Worm (Caenorhabditis elegans): ENCODE measurements around the gene mccc-2.

Gene mccc-2

DNA sequence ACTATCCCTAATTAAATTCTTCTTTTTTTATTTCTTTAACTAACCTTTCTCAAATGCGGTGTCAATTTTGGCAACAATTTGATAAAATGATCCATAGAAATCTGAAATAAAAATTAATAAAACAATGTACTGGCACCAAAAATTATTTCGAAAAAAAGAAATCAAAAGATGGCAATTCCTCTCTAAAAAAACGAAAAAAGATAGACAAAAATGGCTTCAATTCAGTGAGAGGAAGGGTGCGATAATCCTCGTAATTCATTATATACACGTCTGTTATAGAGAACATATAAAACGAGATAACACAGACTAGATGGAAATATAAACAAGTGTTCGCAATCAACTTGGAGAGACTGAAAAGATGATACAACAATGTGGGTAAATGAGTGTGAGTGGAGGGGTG, 43.3 kb downstream of the mccc-2 start, which contains the start of gene R107.2:
R107.2 (minus strand) TSS at position 101 of the 400 bp plus-strand sequence.
- TF ChIP-seq sea-1 (GFP tag; conservative IDR thresholded peaks at IDR 0.05) (no peak), hnd-1 (tag; optimal IDR thresholded peaks at IDR 0.05) (no peak), tbx-37 (GFP tag; conservative IDR thresholded peaks at IDR 0.05) (no peak), flt-1 (GFP tag; IDR thresholded peaks at IDR 0.05) (no peak)

DNA sequence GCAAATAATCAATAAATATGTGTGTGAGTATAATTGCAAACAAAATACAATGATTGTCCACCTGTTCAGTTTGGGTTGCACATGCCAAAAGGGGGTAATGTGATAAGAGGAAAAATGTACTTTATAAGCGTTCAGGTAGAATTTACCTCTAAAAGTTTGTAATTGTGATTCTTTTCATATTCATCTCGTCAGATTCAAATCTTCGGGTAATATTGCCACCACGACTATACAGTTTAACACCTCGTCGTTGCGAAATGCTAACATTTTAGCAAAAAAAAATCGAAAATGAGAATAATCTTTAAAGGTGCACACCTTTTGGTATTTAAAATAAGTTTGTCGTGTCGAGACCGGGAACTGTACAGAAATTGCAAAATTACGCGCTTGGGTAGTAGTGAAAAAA, 46.0 kb downstream of the mccc-2 start, which contains the start of gene nac-2:
nac-2 (minus strand) TSS at position 101 of the 400 bp plus-strand sequence.
- no peak for TF ChIP-seq hnd-1 (tag; optimal IDR thresholded peaks at IDR 0.05)
- no peak for TF ChIP-seq ceh-36 (tag; optimal IDR thresholded peaks at IDR 0.05)
- no peak for TF ChIP-seq ets-7 (tag; optimal IDR thresholded peaks at IDR 0.05)
- no peak for TF ChIP-seq tbx-37 (GFP tag; conservative IDR thresholded peaks at IDR 0.05)
- TF ChIP-seq tra-4 (tag; optimal IDR thresholded peaks at IDR 0.05): no peak
- no peak for TF ChIP-seq ceh-13 (GFP tag; optimal IDR thresholded peaks at IDR 0.05)
- TF ChIP-seq aly-1 (tag; optimal IDR thresholded peaks at IDR 0.05): no peak
- TF ChIP-seq ama-1 (optimal IDR thresholded peaks at IDR 0.05): no peak
- no peak for TF ChIP-seq tbx-11 (GFP tag; IDR thresholded peaks at IDR 0.05)
- no peak for TF ChIP-seq pes-1 (GFP tag; IDR thresholded peaks at IDR 0.05)
- TF ChIP-seq scrt-1 (GFP tag; IDR thresholded peaks at IDR 0.05): no peak
- no peak for TF ChIP-seq B0310.2 (tag; optimal IDR thresholded peaks at IDR 0.05)
- no peak for TF ChIP-seq hmg-4 (GFP tag; optimal IDR thresholded peaks at IDR 0.05)
- TF ChIP-seq hmbx-1 (tag; optimal IDR thresholded peaks at IDR 0.05): no peak
- no peak for TF ChIP-seq sea-1 (GFP tag; conservative IDR thresholded peaks at IDR 0.05)
- TF ChIP-seq F13C5.2 (tag; optimal IDR thresholded peaks at IDR 0.05): no peak

DNA sequence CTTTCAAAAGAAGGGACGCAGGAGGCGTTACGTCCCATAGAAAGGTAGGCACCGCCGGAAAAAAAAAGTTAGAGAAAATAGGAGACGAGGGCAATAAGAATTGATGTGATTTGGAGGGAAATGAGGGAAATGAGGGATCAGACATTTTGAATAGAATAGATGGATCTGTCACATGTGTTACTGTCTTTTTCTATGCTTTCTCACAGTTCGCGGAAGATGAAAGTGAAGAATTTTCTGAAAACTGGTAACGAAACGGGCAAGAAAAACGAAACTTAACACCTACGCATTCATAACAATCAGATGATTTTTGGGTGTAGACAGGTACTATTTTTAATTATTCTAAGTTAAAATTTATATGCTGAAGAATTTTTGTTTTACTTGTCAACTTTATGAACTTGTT, 51.5 kb downstream of the mccc-2 start, which contains the start of gene R107.9:
R107.9 (plus strand) TSS at position 301 of the 400 bp plus-strand sequence.
- no peak for TF ChIP-seq hmg-4 (GFP tag; optimal IDR thresholded peaks at IDR 0.05)
- TF ChIP-seq flt-1 (GFP tag; IDR thresholded peaks at IDR 0.05): no peak
- TF ChIP-seq B0310.2 (tag; optimal IDR thresholded peaks at IDR 0.05): no peak
- no peak for TF ChIP-seq hnd-1 (tag; optimal IDR thresholded peaks at IDR 0.05)
- TF ChIP-seq ets-7 (tag; optimal IDR thresholded peaks at IDR 0.05): no peak
- no peak for TF ChIP-seq tbx-11 (GFP tag; IDR thresholded peaks at IDR 0.05)
- TF ChIP-seq sea-1 (GFP tag; conservative IDR thresholded peaks at IDR 0.05): no peak
- TF ChIP-seq ama-1 (optimal IDR thresholded peaks at IDR 0.05): no peak
- no peak for TF ChIP-seq scrt-1 (GFP tag; IDR thresholded peaks at IDR 0.05)
- no peak for TF ChIP-seq hmbx-1 (tag; optimal IDR thresholded peaks at IDR 0.05)
- TF ChIP-seq ceh-36 (tag; optimal IDR thresholded peaks at IDR 0.05): no peak
- TF ChIP-seq aly-1 (tag; optimal IDR thresholded peaks at IDR 0.05): no peak
- TF ChIP-seq tbx-37 (GFP tag; conservative IDR thresholded peaks at IDR 0.05): no peak
- TF ChIP-seq pes-1 (GFP tag; IDR thresholded peaks at IDR 0.05): no peak
- TF ChIP-seq ceh-13 (GFP tag; optimal IDR thresholded peaks at IDR 0.05): no peak
- TF ChIP-seq F13C5.2 (tag; optimal IDR thresholded peaks at IDR 0.05): no peak
- no peak for TF ChIP-seq tra-4 (tag; optimal IDR thresholded peaks at IDR 0.05)
